Fruit fly (Drosophila melanogaster) whole organism, prepupa: ENCODE data around the gene TMEM216.

Source experiments
- CG10631 ChIP-seq: fragments of 200-800 bp; sonication (Bioruptor generic); optimal IDR thresholded peaks from 2 replicates; lab custom pipeline; 2016; ENCODE audit warnings: missing biosample characterization, missing genetic modification characterization
- CG10669 ChIP-seq: fragments of 200-800 bp; sonication (Bioruptor generic); optimal IDR thresholded peaks from 3 replicates; lab custom pipeline; 2018; ENCODE audit warnings: missing biosample characterization, mild to moderate bottlenecking, missing genetic modification characterization, moderate library complexity
- CG11294 ChIP-seq: fragments of 200-800 bp; sonication (Bioruptor generic); IDR thresholded peaks from 2 replicates; pipeline ENCODE4 v1.3.6; 2022; ENCODE audit warnings: missing biosample characterization, missing genetic modification characterization
- CG11762 ChIP-seq: fragments of 200-800 bp; sonication (Bioruptor generic); optimal IDR thresholded peaks from 3 replicates; lab custom pipeline; 2016; ENCODE audit warnings: missing biosample characterization, missing genetic modification characterization; ENCODE audit not compliant: insufficient read depth
- CG11902 ChIP-seq: fragments of 200-800 bp; sonication (Bioruptor generic); optimal IDR thresholded peaks from 3 replicates; lab custom pipeline; 2016; ENCODE audit warnings: missing biosample characterization, missing genetic modification characterization
- CG15336 ChIP-seq: fragments of 200-800 bp; sonication (Bioruptor generic); IDR thresholded peaks from 2 replicates; pipeline ENCODE4 v1.3.6; 2022; ENCODE audit warnings: missing biosample characterization, missing genetic modification characterization
- CG1621 ChIP-seq: fragments of 200-800 bp; sonication (Bioruptor generic); optimal IDR thresholded peaks from 3 replicates; lab custom pipeline; 2018; ENCODE audit warnings: missing biosample characterization, mild to moderate bottlenecking, missing genetic modification characterization
- CG16779 ChIP-seq: fragments of 200-800 bp; sonication (Bioruptor generic); optimal IDR thresholded peaks from 3 replicates; lab custom pipeline; 2017; ENCODE audit warnings: missing biosample characterization, mild to moderate bottlenecking, missing genetic modification characterization
- CG3032 ChIP-seq: fragments of 200-800 bp; optimal IDR thresholded peaks from 2 replicates; lab custom pipeline; 2019; ENCODE audit warnings: missing biosample characterization, mild to moderate bottlenecking, missing genetic modification characterization, moderate library complexity
- CG31627 ChIP-seq: fragments of 200-800 bp; sonication (Bioruptor generic); optimal IDR thresholded peaks from 3 replicates; lab custom pipeline; 2016; ENCODE audit warnings: missing biosample characterization, missing genetic modification characterization
- CG32006 ChIP-seq: fragments of 200-800 bp; sonication (Bioruptor generic); optimal IDR thresholded peaks from 3 replicates; lab custom pipeline; 2017; ENCODE audit warnings: missing biosample characterization, mild to moderate bottlenecking, missing genetic modification characterization
- CG34406 ChIP-seq: fragments of 200-800 bp; sonication (Bioruptor generic); optimal IDR thresholded peaks from 3 replicates; lab custom pipeline; 2016; ENCODE audit warnings: missing biosample characterization, missing genetic modification characterization
- CG3919 ChIP-seq: fragments of 200-800 bp; sonication (Bioruptor generic); optimal IDR thresholded peaks from 3 replicates; lab custom pipeline; 2016; ENCODE audit warnings: missing biosample characterization, missing genetic modification characterization
- CG4318 ChIP-seq: fragments of 200-800 bp; sonication (Bioruptor generic); optimal IDR thresholded peaks from 3 replicates; lab custom pipeline; 2017; ENCODE audit warnings: missing biosample characterization, mild to moderate bottlenecking, missing genetic modification characterization
- CG6163 ChIP-seq: fragments of 200-800 bp; sonication (Bioruptor generic); IDR thresholded peaks from 3 replicates; pipeline ENCODE4 v1.3.6; 2022; ENCODE audit warnings: missing biosample characterization, missing genetic modification characterization
- CG6276 ChIP-seq: fragments of 200-800 bp; sonication (Bioruptor generic); optimal IDR thresholded peaks from 2 replicates; lab custom pipeline; 2017; ENCODE audit warnings: missing biosample characterization, mild to moderate bottlenecking, missing genetic modification characterization
- CG6808 ChIP-seq: fragments of 200-800 bp; sonication (Bioruptor generic); optimal IDR thresholded peaks from 3 replicates; lab custom pipeline; 2017; ENCODE audit warnings: missing biosample characterization, missing genetic modification characterization, mild to moderate bottlenecking, moderate library complexity, missing genetic modification reagents
- CG6854 ChIP-seq: fragments of 200-800 bp; sonication (Bioruptor generic); optimal IDR thresholded peaks from 2 replicates; lab custom pipeline; 2017; ENCODE audit warnings: missing biosample characterization, mild to moderate bottlenecking, missing genetic modification characterization
- CG7368 ChIP-seq: fragments of 200-800 bp; sonication (Bioruptor generic); optimal IDR thresholded peaks from 3 replicates; lab custom pipeline; 2016; ENCODE audit warnings: missing biosample characterization, missing genetic modification characterization
- CG8319 ChIP-seq: fragments of 200-800 bp; sonication (Bioruptor generic); optimal IDR thresholded peaks from 3 replicates; lab custom pipeline; 2016; ENCODE audit warnings: missing biosample characterization, missing genetic modification characterization
- CG8632 ChIP-seq: fragments of 200-800 bp; sonication (Bioruptor generic); optimal IDR thresholded peaks from 3 replicates; lab custom pipeline; 2016; ENCODE audit warnings: missing biosample characterization, missing genetic modification characterization
- Eip78C ChIP-seq: fragments of 200-800 bp; sonication (Bioruptor generic); peaks from one replicate; lab custom pipeline; 2016; ENCODE audit warnings: missing biosample characterization, missing genetic modification characterization
- Eip93F ChIP-seq: fragments of 200-800 bp; sonication (Bioruptor generic); optimal IDR thresholded peaks from 2 replicates; lab custom pipeline; 2016; ENCODE audit warnings: missing biosample characterization, mild to moderate bottlenecking, missing genetic modification characterization
- Ets21C ChIP-seq: fragments of 200-800 bp; sonication (Bioruptor generic); optimal IDR thresholded peaks from 3 replicates; lab custom pipeline; 2016; ENCODE audit warnings: missing biosample characterization, missing genetic modification characterization
- Ets96B ChIP-seq: fragments of 200-800 bp; optimal IDR thresholded peaks from 2 replicates; lab custom pipeline; 2019; ENCODE audit warnings: missing biosample characterization, mild to moderate bottlenecking, missing genetic modification characterization, moderate library complexity
- Hr38 ChIP-seq: sonication (Bioruptor generic); optimal IDR thresholded peaks from 2 replicates; lab custom pipeline; 2016; ENCODE audit warnings: missing biosample characterization, missing genetic modification characterization
- Hr39 ChIP-seq: fragments of 200-800 bp; sonication (Bioruptor generic); optimal IDR thresholded peaks from 2 replicates; lab custom pipeline; 2016; ENCODE audit warnings: missing biosample characterization, missing genetic modification characterization
- Hr4 ChIP-seq: fragments of 200-800 bp; sonication (Bioruptor generic); optimal IDR thresholded peaks from 3 replicates; lab custom pipeline; 2016; ENCODE audit warnings: missing biosample characterization, missing genetic modification characterization
- Smox ChIP-seq: fragments of 200-800 bp; sonication (Bioruptor generic); optimal IDR thresholded peaks from 3 replicates; lab custom pipeline; 2016; ENCODE audit warnings: missing biosample characterization, missing genetic modification characterization
- Sox102F ChIP-seq: fragments of 200-800 bp; sonication (Bioruptor generic); optimal IDR thresholded peaks from 2 replicates; lab custom pipeline; 2016; ENCODE audit warnings: missing biosample characterization, mild to moderate bottlenecking, missing genetic modification characterization
- Sox14 ChIP-seq: fragments of 200-800 bp; sonication (Bioruptor generic); optimal IDR thresholded peaks from 3 replicates; lab custom pipeline; 2016; ENCODE audit warnings: missing biosample characterization, missing genetic modification characterization
- Sox15 ChIP-seq: fragments of 200-800 bp; sonication (Bioruptor generic); optimal IDR thresholded peaks from 3 replicates; lab custom pipeline; 2016; ENCODE audit warnings: missing biosample characterization, missing genetic modification characterization
- achi ChIP-seq: fragments of 200-800 bp; sonication (Bioruptor generic); optimal IDR thresholded peaks from 3 replicates; lab custom pipeline; 2016; ENCODE audit warnings: missing biosample characterization, missing genetic modification characterization
- acj6 ChIP-seq: fragments of 200-800 bp; sonication (Bioruptor generic); optimal IDR thresholded peaks from 3 replicates; lab custom pipeline; 2016; ENCODE audit warnings: missing biosample characterization, missing genetic modification characterization
- cyc ChIP-seq: fragments of 200-800 bp; sonication (Bioruptor generic); optimal IDR thresholded peaks from 3 replicates; lab custom pipeline; 2016; ENCODE audit warnings: missing biosample characterization, missing genetic modification characterization
- dac ChIP-seq: fragments of 200-800 bp; sonication (Bioruptor generic); optimal IDR thresholded peaks from 2 replicates; lab custom pipeline; 2017; ENCODE audit warnings: missing biosample characterization, mild to moderate bottlenecking, missing genetic modification characterization
- eg ChIP-seq: fragments of 200-800 bp; sonication (Bioruptor generic); IDR thresholded peaks from 3 replicates; pipeline ENCODE4 v1.3.6; 2022; ENCODE audit warnings: missing biosample characterization, missing genetic modification characterization
- esn ChIP-seq: fragments of 200-800 bp; sonication (Bioruptor generic); optimal IDR thresholded peaks from 2 replicates; lab custom pipeline; 2016; ENCODE audit warnings: missing biosample characterization, mild to moderate bottlenecking, missing genetic modification characterization, moderate library complexity
- fd59A ChIP-seq: fragments of 200-800 bp; sonication (Bioruptor generic); optimal IDR thresholded peaks from 2 replicates; lab custom pipeline; 2017; ENCODE audit warnings: missing biosample characterization, mild to moderate bottlenecking, missing genetic modification characterization, missing genetic modification reagents
- fd85E ChIP-seq: fragments of 200-800 bp; sonication (Bioruptor generic); optimal IDR thresholded peaks from 3 replicates; lab custom pipeline; 2016; ENCODE audit warnings: missing biosample characterization, missing genetic modification characterization
- fkh ChIP-seq: fragments of 200-800 bp; sonication (Bioruptor generic); optimal IDR thresholded peaks from 3 replicates; lab custom pipeline; 2017; ENCODE audit warnings: missing biosample characterization, mild to moderate bottlenecking, missing genetic modification characterization, moderate library complexity
- lz ChIP-seq: fragments of 200-800 bp; sonication (Bioruptor generic); optimal IDR thresholded peaks from 3 replicates; lab custom pipeline; 2016; ENCODE audit warnings: missing biosample characterization, missing genetic modification characterization
- net ChIP-seq: fragments of 200-800 bp; sonication (Bioruptor generic); optimal IDR thresholded peaks from 3 replicates; lab custom pipeline; 2016; ENCODE audit warnings: missing biosample characterization, missing genetic modification characterization
- pdm3 ChIP-seq: fragments of 200-800 bp; sonication (Bioruptor generic); optimal IDR thresholded peaks from 3 replicates; lab custom pipeline; 2016; ENCODE audit warnings: missing biosample characterization, missing genetic modification characterization
- salr ChIP-seq, 2 experiments: fragments of 200-800 bp; sonication (Bioruptor generic); optimal IDR thresholded peaks; 3 replicates each; lab custom pipeline; 2016 to 2018; ENCODE audit warnings: missing biosample characterization in 2 of 2, missing genetic modification characterization in 2 of 2, mild to moderate bottlenecking in 1 of 2
- spab ChIP-seq: fragments of 200-800 bp; sonication (Bioruptor generic); optimal IDR thresholded peaks from 2 replicates; lab custom pipeline; 2017; ENCODE audit warnings: missing biosample characterization, mild to moderate bottlenecking, missing genetic modification characterization, missing genetic modification reagents
- svp ChIP-seq: fragments of 200-800 bp; sonication (Bioruptor generic); peaks from one replicate; lab custom pipeline; 2016; ENCODE audit warnings: missing biosample characterization, missing genetic modification characterization
- topi ChIP-seq: fragments of 200-800 bp; sonication (Bioruptor generic); optimal IDR thresholded peaks from 3 replicates; lab custom pipeline; 2016; ENCODE audit warnings: missing biosample characterization, missing genetic modification characterization
- vri ChIP-seq: fragments of 200-800 bp; sonication (Bioruptor generic); optimal IDR thresholded peaks from 3 replicates; lab custom pipeline; 2016; ENCODE audit warnings: missing biosample characterization, mild to moderate bottlenecking, missing genetic modification characterization

TMEM216 gene

DNA sequence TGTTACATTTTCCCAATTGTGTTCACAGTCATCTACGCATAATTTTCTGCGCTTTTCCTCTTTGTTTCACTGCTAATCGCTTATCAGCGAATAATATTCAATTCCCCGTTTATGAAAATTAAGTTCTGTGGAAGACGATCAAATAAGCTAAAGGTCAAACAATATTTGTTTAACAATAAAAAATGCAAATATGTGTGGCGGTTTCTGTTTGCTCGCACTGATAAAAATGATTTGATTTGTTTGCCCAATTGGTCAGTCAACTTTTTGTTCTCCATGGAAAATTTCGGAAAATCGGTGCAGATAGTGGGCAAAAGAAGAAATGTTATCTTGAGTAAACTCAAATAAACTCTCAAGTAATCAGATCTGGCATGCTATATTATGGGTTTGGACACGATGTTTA, 11.4 kb upstream of the TMEM216 start:
- TF ChIP-seq CG11762: no peak
- TF ChIP-seq Sox14: no peak
- peak; percentile 28 for TF ChIP-seq fkh (GFP tag; lab: Kevin White, UChicago)

DNA sequence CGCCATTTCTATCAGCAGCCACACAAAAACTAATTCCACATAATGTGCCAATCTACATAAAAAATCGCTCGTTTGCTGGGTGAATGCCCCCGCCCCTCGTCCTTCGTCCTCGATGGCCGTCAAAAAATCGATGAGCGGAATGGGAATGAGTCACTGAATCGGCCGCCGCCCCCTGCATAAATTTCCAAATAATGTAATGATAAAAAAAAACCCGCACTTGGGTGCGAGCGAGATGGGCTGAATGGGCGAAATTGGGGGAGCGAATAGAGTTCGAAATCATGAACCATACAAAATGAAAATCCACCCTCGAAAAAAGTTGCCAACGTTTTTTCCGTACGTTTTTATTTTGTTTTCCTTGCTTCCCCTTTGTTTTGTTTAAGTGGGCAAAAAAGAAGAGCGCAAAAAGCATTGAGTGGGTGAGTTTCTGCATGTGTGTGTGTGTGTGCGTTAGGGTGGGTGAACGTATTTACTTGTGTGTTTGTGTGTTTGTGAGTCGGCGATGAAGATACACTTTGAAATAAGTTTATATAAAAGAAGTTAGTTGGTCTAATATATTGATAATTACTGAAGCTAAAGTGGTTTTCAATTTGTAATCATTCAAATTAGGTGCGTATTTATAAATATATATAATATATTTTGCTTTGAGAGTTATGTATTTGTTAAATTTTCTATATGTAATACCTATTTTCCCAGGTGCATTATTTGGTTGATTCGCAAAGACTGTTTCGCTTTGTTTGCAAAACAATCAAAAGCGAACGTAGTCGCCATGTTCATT, 10.5 kb upstream of the TMEM216 start:
- TF ChIP-seq acj6 (GFP tag; lab: Kevin White, UChicago) (no peak), CG15336 (GFP tag; lab: Robert Waterston, UW) (no peak), CG34406 (peak; percentile 21), CG8632 (GFP tag; lab: Kevin White, UChicago) (peak; percentile 6), esn (GFP tag; lab: Kevin White, UChicago) (no peak), vri (GFP tag; lab: Kevin White, UChicago) (peak; percentile 6), CG6163 (GFP tag; lab: Robert Waterston, UW) (peak; percentile 68; the same call in 2 of the 3 replicates), CG32006 (no peak), Eip78C (GFP tag; lab: Kevin White, UChicago) (no peak), CG3032 (tag; lab: Kevin White, UChicago) (peak; percentile 44), Smox (GFP tag; lab: Kevin White, UChicago) (no peak), spab (GFP tag; lab: Kevin White, UChicago) (peak; percentile 46), CG7368 (GFP tag; lab: Kevin White, UChicago) (no peak), CG11294 (GFP tag; lab: Robert Waterston, UW) (0 out of 2 replicates have a peak, but pooled peaks have one; percentile 6), Ets21C (GFP tag; lab: Kevin White, UChicago) (no peak), CG3919 (peak; percentile 17), CG6276 (GFP tag; lab: Kevin White, UChicago) (peak; percentile 31), Eip93F (GFP tag; lab: Kevin White, UChicago) (no peak), Hr38 (GFP tag; lab: Kevin White, UChicago) (no peak), CG6854 (GFP tag; lab: Kevin White, UChicago) (no peak), Ets96B (peak; percentile 43), Sox14 (no peak), achi (GFP tag; lab: Kevin White, UChicago) (no peak), CG6808 (GFP tag; lab: Kevin White, UChicago) (peak; percentile 55), Sox15 (GFP tag; lab: Kevin White, UChicago) (no peak), salr (GFP tag; optimal IDR thresholded peaks at IDR 0.05; lab: Kevin White, UChicago) (no peak), fd59A (no peak), cyc (GFP tag; lab: Kevin White, UChicago) (no peak), CG11902 (GFP tag; lab: Kevin White, UChicago) (no peak), fd85E (no peak), CG10631 (no peak), CG10669 (peak; percentile 47), CG8319 (no peak), Hr39 (GFP tag; lab: Kevin White, UChicago) (no peak), eg (GFP tag; lab: Robert Waterston, UW) (0 out of 3 replicates have a peak, but pooled peaks have one; percentile 26), Sox102F (GFP tag; lab: Kevin White, UChicago) (peak; percentile 7), dac (GFP tag; lab: Kevin White, UChicago) (no peak), net (GFP tag; lab: Kevin White, UChicago) (peak; percentile 25), CG4318 (GFP tag; lab: Kevin White, UChicago) (no peak), Hr4 (no peak), lz (no peak), CG1621 (tag; lab: Kevin White, UChicago) (peak; percentile 32), pdm3 (GFP tag; lab: Kevin White, UChicago) (no peak), topi (no peak), CG31627 (GFP tag; lab: Kevin White, UChicago) (no peak), CG16779 (tag; lab: Kevin White, UChicago) (peak; percentile 31), CG11762 (no peak), svp (peak; percentile 12)
